Fruit fly (Drosophila melanogaster) whole organism, embryonic: ENCODE measurements around the gene Grip91.

Source experiments
- Atf-2 ChIP-seq: fragments of 200-800 bp; sonication (Bioruptor generic); optimal IDR thresholded peaks from 2 replicates; lab custom pipeline; 2016; ENCODE audit warnings: missing biosample characterization, missing genetic modification characterization
- C15 ChIP-seq: fragments of 200-800 bp; sonication (Bioruptor generic); IDR thresholded peaks from 3 replicates; pipeline ENCODE4 v1.3.6; 2022; ENCODE audit warnings: missing biosample characterization, missing genetic modification characterization
- CG11560 ChIP-seq: fragments of 200-800 bp; sonication (Bioruptor generic); IDR thresholded peaks from 3 replicates; pipeline ENCODE4 v1.3.6; 2022; ENCODE audit warnings: missing biosample characterization, missing genetic modification characterization
- CG13424 ChIP-seq: fragments of 200-800 bp; sonication (Bioruptor generic); optimal IDR thresholded peaks from 2 replicates; lab custom pipeline; 2019; ENCODE audit warnings: missing biosample characterization, mild to moderate bottlenecking, missing genetic modification characterization, moderate library complexity
- CG14441 ChIP-seq: fragments of 200-800 bp; sonication (Bioruptor generic); IDR thresholded peaks from 2 replicates; pipeline ENCODE4 v1.3.6; 2022; ENCODE audit warnings: missing biosample characterization, missing genetic modification characterization
- CG14965 ChIP-seq: fragments of 200-800 bp; sonication (Bioruptor generic); optimal IDR thresholded peaks from 2 replicates; lab custom pipeline; 2016; ENCODE audit warnings: missing biosample characterization, missing genetic modification characterization, borderline replicate concordance
- CG15269 ChIP-seq: fragments of 200-800 bp; sonication (Bioruptor generic); optimal IDR thresholded peaks from 2 replicates; lab custom pipeline; 2018; ENCODE audit warnings: missing biosample characterization, mild to moderate bottlenecking, missing genetic modification characterization, moderate library complexity
- CG15601 ChIP-seq: fragments of 200-800 bp; sonication (Bioruptor generic); optimal IDR thresholded peaks from 3 replicates; lab custom pipeline; 2019; ENCODE audit warnings: missing biosample characterization, mild to moderate bottlenecking, missing genetic modification characterization, moderate library complexity
- CG2202 ChIP-seq: fragments of 200-800 bp; sonication (Bioruptor generic); optimal IDR thresholded peaks from 2 replicates; lab custom pipeline; 2018; ENCODE audit warnings: missing biosample characterization, mild to moderate bottlenecking, missing genetic modification characterization
- CG2678 ChIP-seq: fragments of 200-800 bp; sonication (Bioruptor generic); optimal IDR thresholded peaks from 3 replicates; lab custom pipeline; 2019; ENCODE audit warnings: missing biosample characterization, mild to moderate bottlenecking, missing genetic modification characterization, moderate library complexity
- CG4707 ChIP-seq: fragments of 200-800 bp; sonication (Bioruptor generic); optimal IDR thresholded peaks from 2 replicates; lab custom pipeline; 2018; ENCODE audit warnings: missing biosample characterization, mild to moderate bottlenecking, missing genetic modification characterization, moderate library complexity
- CG5245 ChIP-seq: fragments of 200-800 bp; sonication (Bioruptor generic); optimal IDR thresholded peaks from 3 replicates; lab custom pipeline; 2016; ENCODE audit warnings: missing biosample characterization, missing genetic modification characterization
- CG6272 ChIP-seq: fragments of 200-800 bp; sonication (Bioruptor generic); IDR thresholded peaks from 2 replicates; pipeline ENCODE4 v1.3.6; 2022; ENCODE audit warnings: missing biosample characterization, missing genetic modification characterization
- CG7839 ChIP-seq: fragments of 200-800 bp; sonication (Bioruptor generic); optimal IDR thresholded peaks from 3 replicates; lab custom pipeline; 2018; ENCODE audit warnings: missing biosample characterization, mild to moderate bottlenecking, missing genetic modification characterization, moderate library complexity
- CG9932 ChIP-seq: fragments of 200-800 bp; sonication (Bioruptor generic); IDR thresholded peaks from 2 replicates; pipeline ENCODE4 v1.3.6; 2022; ENCODE audit warnings: missing biosample characterization, missing genetic modification characterization
- CTCF ChIP-seq: fragments of 200-800 bp; sonication (Bioruptor generic); optimal IDR thresholded peaks from 2 replicates; lab custom pipeline; 2017; ENCODE audit warnings: missing biosample characterization, mild to moderate bottlenecking, missing genetic modification characterization, moderate library complexity
- D19A ChIP-seq: fragments of 200-800 bp; optimal IDR thresholded peaks from 3 replicates; lab custom pipeline; 2019; ENCODE audit warnings: missing biosample characterization, mild to moderate bottlenecking, missing genetic modification characterization, moderate library complexity
- Deaf1 ChIP-seq: fragments of 200-800 bp; optimal IDR thresholded peaks from 3 replicates; lab custom pipeline; 2019; ENCODE audit warnings: missing biosample characterization, mild to moderate bottlenecking, missing genetic modification characterization, moderate library complexity
- Doc3 ChIP-seq: fragments of 200-800 bp; sonication (Bioruptor generic); IDR thresholded peaks from 3 replicates; pipeline ENCODE4 v1.3.6; 2022; ENCODE audit warnings: missing biosample characterization, missing genetic modification characterization; ENCODE audit not compliant: partially characterized antibody
- HLH4C ChIP-seq: fragments of 200-800 bp; sonication (Bioruptor generic); IDR thresholded peaks from 3 replicates; pipeline ENCODE4 v1.3.6; 2022; ENCODE audit warnings: missing biosample characterization, missing genetic modification characterization; ENCODE audit not compliant: partially characterized antibody
- Jarid2 ChIP-seq: fragments of 200-800 bp; sonication (Bioruptor generic); optimal IDR thresholded peaks from 3 replicates; lab custom pipeline; 2017; ENCODE audit warnings: mild to moderate bottlenecking, missing biosample characterization, missing genetic modification reagents, missing genetic modification characterization
- Myb ChIP-seq: fragments of 200-800 bp; sonication (Bioruptor generic); optimal IDR thresholded peaks from 2 replicates; lab custom pipeline; 2016; ENCODE audit warnings: missing biosample characterization, missing genetic modification characterization
- Sox100B ChIP-seq: fragments of 200-800 bp; sonication (Bioruptor generic); optimal IDR thresholded peaks from 3 replicates; lab custom pipeline; 2018; ENCODE audit warnings: missing biosample characterization, mild to moderate bottlenecking, missing genetic modification characterization
- Sry-β ChIP-seq: fragments of 200-800 bp; sonication (Bioruptor generic); optimal IDR thresholded peaks from 2 replicates; lab custom pipeline; 2018; ENCODE audit warnings: missing biosample characterization, mild to moderate bottlenecking, missing genetic modification characterization, moderate library complexity
- TFAM ChIP-seq: fragments of 200-800 bp; sonication (Bioruptor generic); optimal IDR thresholded peaks from 2 replicates; lab custom pipeline; 2017; ENCODE audit warnings: missing biosample characterization, missing genetic modification characterization, inconsistent platforms
- Vsx1 ChIP-seq: fragments of 200-800 bp; sonication (Bioruptor generic); optimal IDR thresholded peaks from 2 replicates; lab custom pipeline; 2017; ENCODE audit warnings: missing biosample characterization, mild to moderate bottlenecking, missing genetic modification characterization, missing genetic modification reagents
- ap ChIP-seq: fragments of 200-800 bp; sonication (Bioruptor generic); IDR thresholded peaks from 2 replicates; pipeline ENCODE4 v1.3.6; 2022; ENCODE audit warnings: missing biosample characterization, missing genetic modification characterization
- cad ChIP-seq: fragments of >200 bp; optimal IDR thresholded peaks from 2 replicates; lab custom pipeline; 2017; ENCODE audit warnings: missing biosample characterization, missing genetic modification characterization
- caup ChIP-seq: fragments of 200-800 bp; sonication (Bioruptor generic); optimal IDR thresholded peaks from 3 replicates; lab custom pipeline; 2017; ENCODE audit warnings: missing biosample characterization, mild to moderate bottlenecking, missing genetic modification characterization, moderate library complexity; ENCODE audit not compliant: severe bottlenecking
- chif ChIP-seq, 2 experiments: fragments of 200-800 bp; sonication (Bioruptor generic); optimal IDR thresholded peaks; 3 replicates each; lab custom pipeline; 2016; ENCODE audit warnings: missing biosample characterization in 2 of 2, missing genetic modification characterization in 2 of 2
- crol ChIP-seq: fragments of 200-800 bp; sonication (Bioruptor generic); IDR thresholded peaks from 2 replicates; pipeline ENCODE4 v1.3.6; 2022; ENCODE audit warnings: missing biosample characterization, missing genetic modification characterization
- dati ChIP-seq: fragments of 200-800 bp; sonication (Bioruptor generic); IDR thresholded peaks from 2 replicates; pipeline ENCODE4 v1.3.6; 2022; ENCODE audit warnings: missing biosample characterization, missing genetic modification characterization
- ewg ChIP-seq: fragments of 200-800 bp; sonication (Bioruptor generic); optimal IDR thresholded peaks from 3 replicates; lab custom pipeline; 2017; ENCODE audit warnings: mild to moderate bottlenecking, missing biosample characterization, missing genetic modification reagents, missing genetic modification characterization
- her ChIP-seq: fragments of 200-800 bp; sonication (Bioruptor generic); optimal IDR thresholded peaks from 2 replicates; lab custom pipeline; 2016; ENCODE audit warnings: missing biosample characterization, missing genetic modification characterization
- ind ChIP-seq: fragments of 200-800 bp; sonication (Bioruptor generic); optimal IDR thresholded peaks from 3 replicates; lab custom pipeline; 2016; ENCODE audit warnings: missing biosample characterization, missing genetic modification characterization
- jumu ChIP-seq: fragments of 200-800 bp; sonication (Bioruptor generic); optimal IDR thresholded peaks from 3 replicates; lab custom pipeline; 2016; ENCODE audit warnings: missing biosample characterization, missing genetic modification characterization
- ken ChIP-seq: fragments of 200-800 bp; sonication (Bioruptor generic); IDR thresholded peaks from 3 replicates; pipeline ENCODE4 v1.3.6; 2022; ENCODE audit warnings: missing biosample characterization, missing genetic modification characterization
- lab ChIP-seq: fragments of 200-800 bp; sonication (Bioruptor generic); optimal IDR thresholded peaks from 3 replicates; lab custom pipeline; 2017; ENCODE audit warnings: missing biosample characterization, missing genetic modification characterization, mild to moderate bottlenecking, moderate library complexity, missing genetic modification reagents
- mld ChIP-seq: fragments of 200-800 bp; sonication (Bioruptor generic); IDR thresholded peaks from 3 replicates; pipeline ENCODE4 v1.3.6; 2022; ENCODE audit warnings: missing biosample characterization, missing genetic modification characterization; ENCODE audit not compliant: partially characterized antibody
- nerfin-2 ChIP-seq: fragments of 200-800 bp; sonication (Bioruptor generic); IDR thresholded peaks from 2 replicates; pipeline ENCODE4 v1.3.6; 2022; ENCODE audit warnings: missing biosample characterization, missing genetic modification characterization; ENCODE audit not compliant: partially characterized antibody
- onecut ChIP-seq: fragments of 200-800 bp; sonication (Bioruptor generic); IDR thresholded peaks from 2 replicates; pipeline ENCODE4 v1.3.6; 2022; ENCODE audit warnings: missing biosample characterization, missing genetic modification characterization
- pan ChIP-seq, 4 experiments: fragments of >200 bp in 3 of 4; fragments of 200-800 bp in 1 of 4; sonication (Bioruptor generic) in 1 of 4; optimal IDR thresholded peaks in 3 of 4; IDR thresholded peaks in 1 of 4; 2 replicates each; pipeline versions ENCODE4 v1.3.6 to Lab custom; 2017 to 2022; ENCODE audit warnings: missing biosample characterization in 2 of 4, missing genetic modification characterization in 2 of 4, mixed read lengths in 1 of 4
- pb ChIP-seq: fragments of 200-800 bp; sonication (Bioruptor generic); optimal IDR thresholded peaks from 3 replicates; lab custom pipeline; 2016; ENCODE audit warnings: missing biosample characterization, missing genetic modification characterization
- peb ChIP-seq: fragments of 200-800 bp; sonication (Bioruptor generic); IDR thresholded peaks from 2 replicates; pipeline ENCODE4 v1.3.6; 2022; ENCODE audit warnings: missing biosample characterization, missing genetic modification characterization
- pros ChIP-seq: fragments of 200-800 bp; sonication (Bioruptor generic); optimal IDR thresholded peaks from 3 replicates; lab custom pipeline; 2019; ENCODE audit warnings: missing biosample characterization, mild to moderate bottlenecking, missing genetic modification characterization, moderate library complexity
- ro ChIP-seq: fragments of 200-800 bp; sonication (Bioruptor generic); IDR thresholded peaks from 2 replicates; pipeline ENCODE4 v1.3.6; 2022; ENCODE audit warnings: missing biosample characterization, missing genetic modification characterization
- sd ChIP-seq: fragments of 200-800 bp; sonication (Bioruptor generic); optimal IDR thresholded peaks from 3 replicates; lab custom pipeline; 2018; ENCODE audit warnings: missing biosample characterization, mild to moderate bottlenecking, missing genetic modification characterization, moderate library complexity
- sqz ChIP-seq: fragments of 200-800 bp; sonication (Bioruptor generic); optimal IDR thresholded peaks from 3 replicates; lab custom pipeline; 2018; ENCODE audit warnings: missing biosample characterization, mild to moderate bottlenecking, missing genetic modification characterization

The Grip91 gene

DNA sequence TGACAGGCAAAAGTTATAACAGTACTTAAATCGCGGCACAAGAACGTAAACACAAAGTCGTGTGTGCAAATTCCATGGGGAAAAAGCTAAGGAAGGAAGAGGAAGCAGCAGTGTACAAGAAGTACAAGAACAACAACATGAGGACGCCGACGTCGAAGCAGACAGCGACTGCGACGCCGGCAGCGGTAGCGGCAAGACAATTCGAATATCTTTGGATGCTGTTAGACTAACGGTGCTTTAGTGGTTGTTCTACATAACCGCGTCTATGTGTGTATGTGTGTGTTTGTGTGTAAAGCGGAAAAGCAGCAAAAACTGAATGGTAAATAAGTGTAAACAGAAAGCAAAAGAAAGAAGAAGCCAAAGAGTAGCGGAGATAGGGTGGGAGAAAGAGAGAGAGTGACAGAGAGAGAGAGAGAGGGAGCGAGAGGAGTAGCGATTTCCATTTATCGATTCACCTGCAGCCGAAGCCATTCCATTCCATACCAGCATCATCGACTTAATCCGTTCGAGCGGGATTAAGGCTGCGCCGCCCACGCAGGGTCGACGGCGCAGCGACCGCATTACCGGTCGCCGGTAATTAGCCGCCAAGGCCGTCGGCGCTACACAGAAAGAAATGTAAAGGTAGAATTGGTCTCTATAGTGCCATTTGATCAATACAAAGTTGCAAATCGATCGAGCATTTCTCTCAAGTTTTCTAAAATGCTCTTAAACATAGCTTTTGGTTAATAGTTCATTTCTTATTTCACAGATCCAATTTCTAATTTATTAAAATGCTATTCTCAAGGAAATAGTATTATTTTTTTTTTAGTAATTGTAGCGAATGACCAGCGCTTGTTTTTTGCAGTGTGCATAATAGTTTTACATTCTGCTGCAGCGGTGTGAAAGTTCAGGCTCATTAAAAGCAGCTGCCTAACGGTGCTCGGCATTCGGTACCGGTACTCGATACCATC is 39.8 kb upstream of the Grip91 start (continued):
- TF ChIP-seq ind (GFP tag; lab: Kevin White, UChicago) (peak; percentile 59), sqz (GFP tag; lab: Kevin White, UChicago) (no peak), CG5245 (peak; percentile 13), C15 (GFP tag; lab: Robert Waterston, UW) (no peak), CG7839 (tag; lab: Kevin White, UChicago) (peak; percentile 72), CG14441 (GFP tag; lab: Robert Waterston, UW) (0 out of 2 replicates have a peak, but pooled peaks have one; percentile 28), CG15269 (tag; lab: Kevin White, UChicago) (peak; percentile 61), dati (GFP tag; lab: Robert Waterston, UW) (no peak), CG15601 (peak; percentile 26), CG13424 (tag; lab: Kevin White, UChicago) (peak; percentile 59), CG2678 (peak; percentile 69), Sry-β (no peak), Sox100B (peak; percentile 71), caup (GFP tag; lab: Kevin White, UChicago) (no peak), peb (GFP tag; lab: Robert Waterston, UW) (no peak), CG9932 (GFP tag; lab: Robert Waterston, UW) (0 out of 2 replicates have a peak, but pooled peaks have one; percentile 13), ap (GFP tag; lab: Robert Waterston, UW) (no peak), CG14965 (GFP tag; lab: Kevin White, UChicago) (no peak), CG6272 (GFP tag; lab: Robert Waterston, UW) (no peak), sd (peak; percentile 77), pan (optimal IDR thresholded peaks at IDR 0.05; lab: Kevin White, UChicago) (no peak), pan (GFP tag; optimal IDR thresholded peaks at IDR 0.05 in 1 of 2, IDR thresholded peaks at IDR 0.05 in 1 of 2) (peak in 1 of 2 experiments; percentile 34), chif (GFP tag; optimal IDR thresholded peaks at IDR 0.05; lab: Kevin White, UChicago) (peak; percentile 46 to 50), CG11560 (no peak), lab (GFP tag; lab: Kevin White, UChicago) (peak; percentile 68), ken (no peak), Deaf1 (tag; lab: Kevin White, UChicago) (no peak), CG4707 (GFP tag; lab: Kevin White, UChicago) (no peak), onecut (GFP tag; lab: Robert Waterston, UW) (peak; percentile 94), mld (GFP tag; lab: Robert Waterston, UW) (no peak), ewg (GFP tag; lab: Kevin White, UChicago) (peak; percentile 41), pros (GFP tag; lab: Kevin White, UChicago) (peak; percentile 47), her (GFP tag; lab: Kevin White, UChicago) (no peak), TFAM (GFP tag; lab: Kevin White, UChicago) (no peak), D19A (tag; lab: Kevin White, UChicago) (peak; percentile 36), Atf-2 (no peak), cad (GFP tag; lab: Kevin White, UChicago) (no peak), Jarid2 (GFP tag; lab: Kevin White, UChicago) (no peak), CTCF (GFP tag; lab: Kevin White, UChicago) (no peak), jumu (GFP tag; lab: Kevin White, UChicago) (peak; percentile 30), HLH4C (GFP tag; lab: Robert Waterston, UW) (no peak), crol (GFP tag; lab: Robert Waterston, UW) (no peak), pb (GFP tag; lab: Kevin White, UChicago) (peak; percentile 10), Myb (peak; percentile 1), CG2202 (no peak), Doc3 (GFP tag; lab: Robert Waterston, UW) (no peak), ro (GFP tag; lab: Robert Waterston, UW) (no peak), nerfin-2 (GFP tag; lab: Robert Waterston, UW) (no peak), Vsx1 (GFP tag; lab: Kevin White, UChicago) (peak; percentile 86)
